Fruit fly (Drosophila melanogaster): ENCODE data around the gene CG32453.
A peak's percentile ranks its signal among the peaks of the same experiment; 100 is the strongest.

Gene CG32453

dm6 chr3L:22665110-22665509 lies 31.9 kb upstream of the CG32453 start (continued):
- TF ChIP-seq prd (optimal IDR thresholded peaks at IDR 0.05) (no peak), prd (GFP tag; IDR thresholded peaks at IDR 0.05) (peak; percentile 72; the same call in 2 of the 3 replicates), Ptx1 (GFP tag; IDR thresholded peaks at IDR 0.05) (peak; percentile 34; the same call in 1 of the 2 replicates), cwo (GFP tag; optimal IDR thresholded peaks at IDR 0.05) (no peak), CG15011 (GFP tag; optimal IDR thresholded peaks at IDR 0.05) (no peak), Ssrp (tag; optimal IDR thresholded peaks at IDR 0.05) (peak; percentile 45), CG12219 (GFP tag; optimal IDR thresholded peaks at IDR 0.05) (peak; percentile 33), H15 (GFP tag; IDR thresholded peaks at IDR 0.05) (0 out of 3 replicates have a peak, but pooled peaks have one; percentile 24), CG31224 (GFP tag; IDR thresholded peaks at IDR 0.05) (no peak), CG15269 (tag; optimal IDR thresholded peaks at IDR 0.05) (peak; percentile 28), ken (GFP tag; IDR thresholded peaks at IDR 0.05) (no peak), CG18599 (GFP tag; optimal IDR thresholded peaks at IDR 0.05) (peak; percentile 20), chinmo (GFP tag; IDR thresholded peaks at IDR 0.05; ENCODE audit: partially characterized antibody) (no peak), CG7271 (tag; optimal IDR thresholded peaks at IDR 0.05) (no peak), lilli (GFP tag; optimal IDR thresholded peaks at IDR 0.05) (peak; percentile 22), Ada2b (GFP tag; IDR thresholded peaks at IDR 0.05) (peak; percentile 13; the same call in 1 of the 2 replicates), CG1233 (GFP tag; optimal IDR thresholded peaks at IDR 0.05) (peak; percentile 10), gcm2 (GFP tag; optimal IDR thresholded peaks at IDR 0.05) (no peak), CG5180 (GFP tag; optimal IDR thresholded peaks at IDR 0.05) (no peak), CG11723 (GFP tag; optimal IDR thresholded peaks at IDR 0.05) (no peak), ewg (GFP tag; optimal IDR thresholded peaks at IDR 0.05) (peak; percentile 0), CG13287 (GFP tag; IDR thresholded peaks at IDR 0.05; ENCODE audit: partially characterized antibody) (no peak), dysf (GFP tag; IDR thresholded peaks at IDR 0.05) (peak; percentile 26; the same call in 1 of the 3 replicates), CG13296 (GFP tag; optimal IDR thresholded peaks at IDR 0.05) (no peak), CG30431 (GFP tag; optimal IDR thresholded peaks at IDR 0.05) (peak; percentile 8), zfh1 (GFP tag; IDR thresholded peaks at IDR 0.05) (peak; percentile 55; the same call in 1 of the 3 replicates), cg (GFP tag; optimal IDR thresholded peaks at IDR 0.05) (no peak), az2 (GFP tag; optimal IDR thresholded peaks at IDR 0.05) (peak; percentile 33), CG3407 (GFP tag; optimal IDR thresholded peaks at IDR 0.05) (no peak), ranshi (GFP tag; IDR thresholded peaks at IDR 0.05) (peak; percentile 53; the same call in 1 of the 2 replicates), Optix (GFP tag; IDR thresholded peaks at IDR 0.05) (no peak), CG1602 (GFP tag; optimal IDR thresholded peaks at IDR 0.05) (peak; percentile 19), CG10366 (GFP tag; IDR thresholded peaks at IDR 0.05) (peak; percentile 13; the same call in 1 of the 2 replicates), CoRest (tag; optimal IDR thresholded peaks at IDR 0.05) (peak; percentile 1), sens-2 (GFP tag; IDR thresholded peaks at IDR 0.05) (0 out of 2 replicates have a peak, but pooled peaks have one; percentile 23), HLHmδ (GFP tag; optimal IDR thresholded peaks at IDR 0.05) (no peak), NC2β (GFP tag; optimal IDR thresholded peaks at IDR 0.05) (no peak), CG1024 (GFP tag; IDR thresholded peaks at IDR 0.05) (0 out of 2 replicates have a peak, but pooled peaks have one; percentile 5), HLH3B (GFP tag; IDR thresholded peaks at IDR 0.05) (0 out of 2 replicates have a peak, but pooled peaks have one; percentile 17), CG8290 (GFP tag; optimal IDR thresholded peaks at IDR 0.05) (no peak), CG8290 (tag; optimal IDR thresholded peaks at IDR 0.05) (peak in 1 of 2 experiments; percentile 34), CG17328 (GFP tag; IDR thresholded peaks at IDR 0.05) (peak; percentile 65), Hr78 (GFP tag; optimal IDR thresholded peaks at IDR 0.05) (no peak), zen (tag; optimal IDR thresholded peaks at IDR 0.05) (no peak), CG9727 (GFP tag; optimal IDR thresholded peaks at IDR 0.05) (peak; percentile 30), Adf1 (GFP tag; IDR thresholded peaks at IDR 0.05) (no peak), chn (GFP tag; optimal IDR thresholded peaks at IDR 0.05) (peak; percentile 12), CG13424 (tag; optimal IDR thresholded peaks at IDR 0.05) (peak; percentile 21), Hr51 (GFP tag; optimal IDR thresholded peaks at IDR 0.05) (peak in 1 of 2 experiments; percentile 32), CG4424 (GFP tag; optimal IDR thresholded peaks at IDR 0.05) (peak; percentile 21)
